Fruit fly (Drosophila melanogaster): ENCODE data around the gene ScsbetaA.

Gene ScsbetaA

DNA sequence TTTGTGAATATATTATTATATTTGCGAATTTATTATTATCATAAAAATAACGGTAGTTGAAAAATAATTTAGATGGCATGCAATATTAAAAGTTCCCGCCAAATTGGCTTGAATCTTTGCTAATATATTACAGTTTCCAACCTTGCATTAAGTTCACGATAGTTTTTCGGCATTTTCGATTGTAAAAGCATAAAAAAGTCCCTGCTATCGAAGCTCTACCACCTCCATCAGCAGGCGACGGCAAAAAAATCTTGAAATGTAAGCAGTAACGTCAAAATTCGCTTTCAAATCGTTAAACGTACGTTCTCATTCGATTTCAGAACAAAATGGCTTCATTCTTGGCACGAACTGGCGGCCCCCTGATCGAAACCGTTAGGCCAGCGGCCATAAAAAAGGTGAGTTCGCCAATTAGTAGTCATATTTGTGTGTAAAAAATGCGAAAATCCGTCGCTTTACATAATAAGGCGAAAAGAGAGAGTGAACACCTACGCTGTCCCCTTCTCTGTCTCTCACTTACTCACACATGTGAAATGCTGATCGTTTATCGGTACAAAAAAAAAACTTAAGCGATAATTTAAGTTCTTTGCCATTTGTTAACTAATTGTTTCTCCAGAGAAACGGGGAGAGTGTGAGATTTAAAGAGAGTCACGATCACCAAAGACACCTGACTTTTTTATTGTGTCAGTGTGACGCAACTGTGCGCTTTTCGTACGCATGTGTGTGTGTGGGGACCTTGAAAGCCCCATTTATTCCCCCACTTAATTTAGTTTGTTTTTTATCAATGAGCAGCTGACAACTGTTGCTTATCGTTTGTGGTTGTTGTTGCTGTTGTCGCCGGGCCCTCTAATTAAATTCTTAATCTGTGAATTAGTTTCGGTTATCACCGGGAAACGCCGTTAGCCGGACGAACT, at the start of gene ScsbetaA (continued):
- TF ChIP-seq CG6654 (GFP tag; optimal IDR thresholded peaks at IDR 0.05), result no peak
- peak; percentile 33 for TF ChIP-seq CG17829 (tag; optimal IDR thresholded peaks at IDR 0.05)
- no peak for TF ChIP-seq CG7745 (tag; optimal IDR thresholded peaks at IDR 0.05)
- TF ChIP-seq CG13775 (GFP tag; optimal IDR thresholded peaks at IDR 0.05), result no peak
- TF ChIP-seq ase (GFP tag; IDR thresholded peaks at IDR 0.05), result no peak
- no peak for TF ChIP-seq CG4282 (GFP tag; optimal IDR thresholded peaks at IDR 0.05)
- no peak for TF ChIP-seq da (GFP tag; optimal IDR thresholded peaks at IDR 0.05)
- TF ChIP-seq CG14014 (GFP tag; IDR thresholded peaks at IDR 0.05), result no peak; the same call in 1 of the 2 replicates
- TF ChIP-seq HLH3B (GFP tag; IDR thresholded peaks at IDR 0.05), result no peak
- no peak for TF ChIP-seq Lpt (GFP tag; optimal IDR thresholded peaks at IDR 0.05)
- TF ChIP-seq CG11085 (GFP tag; IDR thresholded peaks at IDR 0.05), result no peak
- no peak for TF ChIP-seq ci (GFP tag; IDR thresholded peaks at IDR 0.05)
- no peak for TF ChIP-seq Bteb2 (GFP tag; optimal IDR thresholded peaks at IDR 0.05)
- TF ChIP-seq Hmr (GFP tag; optimal IDR thresholded peaks at IDR 0.05), result no peak
- TF ChIP-seq sd (tag; optimal IDR thresholded peaks at IDR 0.05), result peak; percentile 79
- TF ChIP-seq cad (GFP tag; optimal IDR thresholded peaks at IDR 0.05), result no peak
- peak; percentile 25; the same call in 1 of the 3 replicates for TF ChIP-seq zen2 (GFP tag; IDR thresholded peaks at IDR 0.05; ENCODE audit: partially characterized antibody)
- no peak for TF ChIP-seq CG18619 (GFP tag; optimal IDR thresholded peaks at IDR 0.05)
- TF ChIP-seq pzg (GFP tag; optimal IDR thresholded peaks at IDR 0.05), result peak; percentile 94
- no peak for TF ChIP-seq sisA (GFP tag; IDR thresholded peaks at IDR 0.05)
- peak; percentile 62 for TF ChIP-seq CG12769 (tag; optimal IDR thresholded peaks at IDR 0.05)
- no peak for TF ChIP-seq sens (GFP tag)
- TF ChIP-seq CG10274 (GFP tag; optimal IDR thresholded peaks at IDR 0.05), result no peak
- TF ChIP-seq CG18599 (GFP tag; optimal IDR thresholded peaks at IDR 0.05), result no peak
- TF ChIP-seq fru (optimal IDR thresholded peaks at IDR 0.05), result no peak
- no peak for TF ChIP-seq trh (GFP tag; optimal IDR thresholded peaks at IDR 0.05)
- TF ChIP-seq D (optimal IDR thresholded peaks at IDR 0.05), result no peak
- TF ChIP-seq D (GFP tag; optimal IDR thresholded peaks at IDR 0.05), result no peak
- peak; percentile 96 for TF ChIP-seq Sry-δ (GFP tag; optimal IDR thresholded peaks at IDR 0.05)
- no peak for TF ChIP-seq CG11504 (tag; optimal IDR thresholded peaks at IDR 0.05)
- no peak for TF ChIP-seq gro (GFP tag; optimal IDR thresholded peaks at IDR 0.05)
- TF ChIP-seq otp (GFP tag; IDR thresholded peaks at IDR 0.05), result no peak
- TF ChIP-seq CG10959 (GFP tag; IDR thresholded peaks at IDR 0.05), result no peak
- peak; percentile 74 for TF ChIP-seq Lhr (GFP tag; optimal IDR thresholded peaks at IDR 0.05)
- no peak for TF ChIP-seq unpg (GFP tag; optimal IDR thresholded peaks at IDR 0.05)
- no peak for TF ChIP-seq fd96Cb (tag; optimal IDR thresholded peaks at IDR 0.05)
- peak; percentile 32 for TF ChIP-seq CG14710 (tag; optimal IDR thresholded peaks at IDR 0.05)
- no peak for TF ChIP-seq eve (GFP tag; optimal IDR thresholded peaks at IDR 0.05)
- no peak for TF ChIP-seq dmrt99B (tag; optimal IDR thresholded peaks at IDR 0.05)
- TF ChIP-seq Atf3 (GFP tag; optimal IDR thresholded peaks at IDR 0.05), result no peak
- no peak for TF ChIP-seq org-1 (GFP tag; optimal IDR thresholded peaks at IDR 0.05)
- TF ChIP-seq CG4820 (GFP tag; optimal IDR thresholded peaks at IDR 0.05), result no peak
- no peak for TF ChIP-seq C15 (GFP tag; IDR thresholded peaks at IDR 0.05)
- no peak for TF ChIP-seq bigmax (GFP tag; optimal IDR thresholded peaks at IDR 0.05)
- peak; percentile 58 for TF ChIP-seq CG2712 (tag; optimal IDR thresholded peaks at IDR 0.05)
- peak; percentile 2 for TF ChIP-seq CG2120 (GFP tag; optimal IDR thresholded peaks at IDR 0.05)
- no peak for TF ChIP-seq zf30C (GFP tag; optimal IDR thresholded peaks at IDR 0.05)
- TF ChIP-seq nerfin-1 (tag; optimal IDR thresholded peaks at IDR 0.05), result no peak
- no peak for TF ChIP-seq al (GFP tag; IDR thresholded peaks at IDR 0.05)
- peak; percentile 67 for TF ChIP-seq CG7963 (GFP tag; IDR thresholded peaks at IDR 0.05; ENCODE audit: partially characterized antibody)
